Fruit fly (Drosophila melanogaster) whole organism, embryonic: ENCODE results near the gene Sodh1.

Experiments used
- Abd-B ChIP-seq: fragments of 200-800 bp; sonication (Bioruptor generic); optimal IDR thresholded peaks from 2 replicates; lab custom pipeline; 2018; ENCODE audit warnings: missing biosample characterization, mild to moderate bottlenecking, missing genetic modification characterization, moderate library complexity
- Blimp-1 ChIP-seq: fragments of 200-800 bp; sonication (Bioruptor generic); optimal IDR thresholded peaks from 3 replicates; lab custom pipeline; 2018; ENCODE audit warnings: missing biosample characterization, missing genetic modification characterization, mild to moderate bottlenecking, moderate library complexity, missing genetic modification reagents
- BtbVII ChIP-seq: fragments of 200-800 bp; sonication (Bioruptor generic); optimal IDR thresholded peaks from 3 replicates; lab custom pipeline; 2017; ENCODE audit warnings: missing biosample characterization, mild to moderate bottlenecking, missing genetic modification characterization
- CG10274 ChIP-seq: fragments of 200-800 bp; sonication (Bioruptor generic); optimal IDR thresholded peaks from 3 replicates; lab custom pipeline; 2017; ENCODE audit warnings: missing biosample characterization, mild to moderate bottlenecking, missing genetic modification characterization
- CG11456 ChIP-seq: fragments of 200-800 bp; sonication (Bioruptor generic); IDR thresholded peaks from 3 replicates; pipeline ENCODE4 v1.3.6; 2022; ENCODE audit warnings: missing biosample characterization, missing genetic modification characterization
- CG12219 ChIP-seq: fragments of 200-800 bp; sonication (Bioruptor generic); optimal IDR thresholded peaks from 3 replicates; lab custom pipeline; 2018; ENCODE audit warnings: missing biosample characterization, mild to moderate bottlenecking, missing genetic modification characterization
- CG12659 ChIP-seq: fragments of 200-800 bp; sonication (Bioruptor generic); optimal IDR thresholded peaks from 3 replicates; lab custom pipeline; 2017; ENCODE audit warnings: mild to moderate bottlenecking, missing biosample characterization, missing genetic modification reagents, missing genetic modification characterization
- CG12769 ChIP-seq: fragments of 200-800 bp; sonication (Bioruptor generic); optimal IDR thresholded peaks from 2 replicates; lab custom pipeline; 2019; ENCODE audit warnings: missing biosample characterization, mild to moderate bottlenecking, missing genetic modification characterization, moderate library complexity
- CG13624 ChIP-seq: fragments of 200-800 bp; sonication (Bioruptor generic); optimal IDR thresholded peaks from 2 replicates; lab custom pipeline; 2016; ENCODE audit warnings: missing biosample characterization, missing genetic modification characterization
- CG13894 ChIP-seq: fragments of 200-800 bp; sonication (Bioruptor generic); optimal IDR thresholded peaks from 3 replicates; lab custom pipeline; 2018; ENCODE audit warnings: missing biosample characterization, mild to moderate bottlenecking, missing genetic modification characterization, moderate library complexity
- CG14050 ChIP-seq: fragments of 200-800 bp; sonication (Bioruptor generic); IDR thresholded peaks from 3 replicates; pipeline ENCODE4 v1.3.6; 2022; ENCODE audit warnings: missing biosample characterization, missing genetic modification characterization
- CG15601 ChIP-seq: fragments of 200-800 bp; sonication (Bioruptor generic); optimal IDR thresholded peaks from 3 replicates; lab custom pipeline; 2019; ENCODE audit warnings: missing biosample characterization, mild to moderate bottlenecking, missing genetic modification characterization, moderate library complexity
- CG1602 ChIP-seq: fragments of 200-800 bp; sonication (Bioruptor generic); optimal IDR thresholded peaks from 3 replicates; lab custom pipeline; 2016; ENCODE audit warnings: missing biosample characterization, missing genetic modification characterization
- CG18011 ChIP-seq: fragments of 200-800 bp; sonication (Bioruptor generic); optimal IDR thresholded peaks from 2 replicates; lab custom pipeline; 2017; ENCODE audit warnings: missing biosample characterization, missing genetic modification characterization, mild to moderate bottlenecking, moderate library complexity, missing genotype
- CG2889 ChIP-seq: fragments of 200-800 bp; sonication (Bioruptor generic); IDR thresholded peaks from 3 replicates; pipeline ENCODE4 v1.3.6; 2022; ENCODE audit warnings: missing biosample characterization, missing genetic modification characterization
- CG31441 ChIP-seq: fragments of 200-800 bp; sonication (Bioruptor generic); IDR thresholded peaks from 2 replicates; pipeline ENCODE4 v1.3.6; 2022; ENCODE audit warnings: missing biosample characterization, missing genetic modification characterization
- CG34224 ChIP-seq: fragments of 200-800 bp; sonication (Bioruptor generic); IDR thresholded peaks from 3 replicates; pipeline ENCODE4 v1.3.6; 2022; ENCODE audit warnings: missing biosample characterization, missing genetic modification characterization; ENCODE audit not compliant: partially characterized antibody
- CG5180 ChIP-seq: fragments of 200-800 bp; sonication (Bioruptor generic); optimal IDR thresholded peaks from 3 replicates; lab custom pipeline; 2017; ENCODE audit warnings: missing biosample characterization, missing genetic modification characterization, mild to moderate bottlenecking, moderate library complexity, missing genetic modification reagents
- CG6254 ChIP-seq: fragments of 200-800 bp; sonication (Bioruptor generic); optimal IDR thresholded peaks from 3 replicates; lab custom pipeline; 2017; ENCODE audit warnings: mild to moderate bottlenecking, missing biosample characterization, missing genetic modification reagents, missing genetic modification characterization
- CG6765 ChIP-seq: fragments of 200-800 bp; sonication (Bioruptor generic); optimal IDR thresholded peaks from 3 replicates; lab custom pipeline; 2017; ENCODE audit warnings: missing biosample characterization, mild to moderate bottlenecking, missing genetic modification characterization
- CG7372 ChIP-seq: fragments of 200-800 bp; sonication (Bioruptor generic); IDR thresholded peaks from 2 replicates; pipeline ENCODE4 v1.3.6; 2022; ENCODE audit warnings: missing biosample characterization, missing genetic modification characterization
- CG7745 ChIP-seq: fragments of 200-800 bp; sonication (Bioruptor generic); optimal IDR thresholded peaks from 2 replicates; lab custom pipeline; 2018; ENCODE audit warnings: missing biosample characterization, mild to moderate bottlenecking, missing genetic modification characterization, moderate library complexity
- CG7839 ChIP-seq: fragments of 200-800 bp; sonication (Bioruptor generic); optimal IDR thresholded peaks from 3 replicates; lab custom pipeline; 2018; ENCODE audit warnings: missing biosample characterization, mild to moderate bottlenecking, missing genetic modification characterization, moderate library complexity
- CG8281 ChIP-seq: fragments of 200-800 bp; sonication (Bioruptor generic); optimal IDR thresholded peaks from 2 replicates; lab custom pipeline; 2018; ENCODE audit warnings: missing biosample characterization, mild to moderate bottlenecking, missing genetic modification characterization, moderate library complexity
- CG9215 ChIP-seq: fragments of 200-800 bp; sonication (Bioruptor generic); IDR thresholded peaks from 2 replicates; pipeline ENCODE4 v1.3.6; 2022; ENCODE audit warnings: missing biosample characterization, missing genetic modification characterization
- CG9727 ChIP-seq: fragments of 200-800 bp; sonication (Bioruptor generic); optimal IDR thresholded peaks from 3 replicates; lab custom pipeline; 2017; ENCODE audit warnings: missing biosample characterization, mild to moderate bottlenecking, missing genetic modification characterization
- CG9797 ChIP-seq: fragments of 200-800 bp; sonication (Bioruptor generic); optimal IDR thresholded peaks from 3 replicates; lab custom pipeline; 2018; ENCODE audit warnings: missing biosample characterization, mild to moderate bottlenecking, missing genetic modification characterization
- CG9817 ChIP-seq: fragments of 200-800 bp; sonication (Bioruptor generic); optimal IDR thresholded peaks from 2 replicates; lab custom pipeline; 2018; ENCODE audit warnings: missing biosample characterization, mild to moderate bottlenecking, missing genetic modification characterization, moderate library complexity
- CG9932 ChIP-seq: fragments of 200-800 bp; sonication (Bioruptor generic); IDR thresholded peaks from 2 replicates; pipeline ENCODE4 v1.3.6; 2022; ENCODE audit warnings: missing biosample characterization, missing genetic modification characterization
- D ChIP-seq, 2 experiments: fragments of 200-800 bp in 1 of 2; fragments of >200 bp in 1 of 2; sonication (Bioruptor generic) in 1 of 2; optimal IDR thresholded peaks; 2 replicates in 1 of 2; 3 replicates in 1 of 2; lab custom pipeline; 2017; ENCODE audit warnings: mild to moderate bottlenecking in 1 of 2, missing biosample characterization in 1 of 2, missing genetic modification characterization in 1 of 2, missing genetic modification reagents in 1 of 2
- Drgx ChIP-seq: fragments of 200-800 bp; sonication (Bioruptor generic); IDR thresholded peaks from 2 replicates; pipeline ENCODE4 v1.3.6; 2022; ENCODE audit warnings: missing biosample characterization, missing genetic modification characterization
- Hr78 ChIP-seq, 2 experiments: fragments of 200-800 bp in 1 of 2; fragments of >200 bp in 1 of 2; sonication (Bioruptor generic) in 1 of 2; optimal IDR thresholded peaks; 2 replicates each; lab custom pipeline; 2017 to 2019; ENCODE audit warnings: missing biosample characterization in 2 of 2, missing genetic modification characterization in 2 of 2, mild to moderate bottlenecking in 1 of 2, moderate library complexity in 1 of 2
- Nf-YA ChIP-seq: fragments of 200-800 bp; sonication (Bioruptor generic); IDR thresholded peaks from 2 replicates; pipeline ENCODE4 v1.3.6; 2022; ENCODE audit warnings: missing biosample characterization, missing genetic modification characterization
- Poxn ChIP-seq: fragments of 200-800 bp; sonication (Bioruptor generic); IDR thresholded peaks from 2 replicates; pipeline ENCODE4 v1.3.6; 2022; ENCODE audit warnings: missing biosample characterization, missing genetic modification characterization
- cad ChIP-seq: fragments of >200 bp; optimal IDR thresholded peaks from 2 replicates; lab custom pipeline; 2017; ENCODE audit warnings: missing biosample characterization, missing genetic modification characterization
- corto ChIP-seq: fragments of 200-800 bp; sonication (Bioruptor generic); optimal IDR thresholded peaks from 2 replicates; lab custom pipeline; 2016; ENCODE audit warnings: missing biosample characterization, mild to moderate bottlenecking, missing genetic modification characterization, moderate library complexity
- fu2 ChIP-seq: fragments of 200-800 bp; sonication (Bioruptor generic); optimal IDR thresholded peaks from 2 replicates; lab custom pipeline; 2016; ENCODE audit warnings: missing biosample characterization, missing genetic modification characterization
- gsb ChIP-seq: fragments of 200-800 bp; sonication (Bioruptor generic); IDR thresholded peaks from 2 replicates; pipeline ENCODE4 v1.3.6; 2022; ENCODE audit warnings: missing biosample characterization, missing genetic modification characterization
- ham ChIP-seq: fragments of 200-800 bp; sonication (Bioruptor generic); IDR thresholded peaks from 2 replicates; pipeline ENCODE4 v1.3.6; 2022; ENCODE audit warnings: missing biosample characterization, missing genetic modification characterization
- kah ChIP-seq: fragments of 200-800 bp; sonication (Bioruptor generic); optimal IDR thresholded peaks from 2 replicates; lab custom pipeline; 2018; ENCODE audit warnings: missing biosample characterization, mild to moderate bottlenecking, missing genetic modification characterization
- ken ChIP-seq: fragments of 200-800 bp; sonication (Bioruptor generic); IDR thresholded peaks from 3 replicates; pipeline ENCODE4 v1.3.6; 2022; ENCODE audit warnings: missing biosample characterization, missing genetic modification characterization
- kni ChIP-seq: fragments of 200-800 bp; sonication (Bioruptor generic); optimal IDR thresholded peaks from 3 replicates; lab custom pipeline; 2017; ENCODE audit warnings: mild to moderate bottlenecking, missing biosample characterization, missing genetic modification reagents, missing genetic modification characterization
- org-1 ChIP-seq: fragments of 200-800 bp; sonication (Bioruptor generic); optimal IDR thresholded peaks from 2 replicates; lab custom pipeline; 2017; ENCODE audit warnings: missing biosample characterization, missing genetic modification characterization
- sd ChIP-seq: fragments of 200-800 bp; sonication (Bioruptor generic); optimal IDR thresholded peaks from 3 replicates; lab custom pipeline; 2018; ENCODE audit warnings: missing biosample characterization, mild to moderate bottlenecking, missing genetic modification characterization, moderate library complexity
- shn ChIP-seq: fragments of 200-800 bp; sonication (Bioruptor generic); optimal IDR thresholded peaks from 3 replicates; lab custom pipeline; 2016; ENCODE audit warnings: missing biosample characterization, missing genetic modification characterization
- sima ChIP-seq: fragments of 200-800 bp; sonication (Bioruptor generic); optimal IDR thresholded peaks from 2 replicates; lab custom pipeline; 2016; ENCODE audit warnings: missing biosample characterization, missing genetic modification characterization
- slp2 ChIP-seq: fragments of 200-800 bp; sonication (Bioruptor generic); optimal IDR thresholded peaks from 2 replicates; lab custom pipeline; 2016; ENCODE audit warnings: missing biosample characterization, missing genetic modification characterization
- so ChIP-seq: fragments of 200-800 bp; sonication (Bioruptor generic); IDR thresholded peaks from 3 replicates; pipeline ENCODE4 v1.3.6; 2022; ENCODE audit warnings: missing biosample characterization, missing genetic modification characterization
- trem ChIP-seq: fragments of 200-800 bp; optimal IDR thresholded peaks from 3 replicates; lab custom pipeline; 2019; ENCODE audit warnings: missing biosample characterization, mild to moderate bottlenecking, missing genetic modification characterization, moderate library complexity

The Sodh1 gene

DNA sequence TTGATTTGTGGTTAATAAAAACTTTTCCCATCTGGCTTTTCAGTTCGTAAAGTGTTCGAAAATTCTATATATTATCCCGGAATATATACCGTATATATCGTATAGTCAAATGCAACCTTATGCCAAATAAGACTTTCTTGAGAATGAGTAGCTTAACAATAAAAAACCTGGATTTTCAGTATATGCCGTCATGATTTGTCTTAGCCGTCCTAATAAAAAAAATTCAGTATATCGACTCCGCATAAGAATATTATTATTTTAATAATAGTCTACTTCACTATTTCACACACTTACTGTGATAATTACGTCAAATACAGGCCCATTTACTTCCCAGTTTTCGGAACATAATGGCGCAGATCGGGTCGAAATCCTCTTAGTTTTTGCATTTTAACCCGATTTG is 9.7 kb downstream of the Sodh1 start, which contains the start of gene Mst84B:
Mst84B (plus strand) TSS at position 301 of the 400 bp plus-strand sequence.
- TF ChIP-seq fu2 (GFP tag; lab: Kevin White, UChicago) (no peak), Nf-YA (GFP tag; lab: Robert Waterston, UW) (no peak), CG5180 (no peak)

DNA sequence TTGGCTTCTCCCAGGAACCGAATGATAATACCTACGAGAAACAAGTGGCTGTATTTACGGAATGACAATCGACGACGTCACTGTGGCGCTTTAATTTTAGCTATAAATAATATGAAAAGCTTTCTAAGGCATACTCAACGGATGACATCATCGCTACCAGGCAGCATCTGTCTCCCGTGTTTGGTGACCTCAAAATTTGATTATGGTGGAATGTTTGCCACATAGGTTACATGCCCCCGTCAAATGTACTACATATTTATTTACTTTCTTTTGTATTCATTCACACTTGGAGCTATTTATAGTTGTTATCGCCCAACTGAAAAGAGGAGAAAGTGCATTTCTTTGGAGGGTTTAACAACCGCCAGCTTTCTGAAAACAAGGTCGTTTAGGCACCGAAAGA is 14.1 kb downstream of the Sodh1 start:
- no peak for TF ChIP-seq Drgx (GFP tag; lab: Robert Waterston, UW)
- TF ChIP-seq CG10274 (GFP tag; lab: Kevin White, UChicago): no peak
- TF ChIP-seq CG12659 (GFP tag; lab: Kevin White, UChicago): no peak
- peak; percentile 35 for TF ChIP-seq CG12769 (tag; lab: Kevin White, UChicago)
- no peak for TF ChIP-seq cad (GFP tag; lab: Kevin White, UChicago)
- TF ChIP-seq kni (GFP tag; lab: Kevin White, UChicago): no peak
- no peak for TF ChIP-seq CG1602
- TF ChIP-seq CG31441 (GFP tag; lab: Robert Waterston, UW): no peak
- TF ChIP-seq CG7745 (tag; lab: Kevin White, UChicago): no peak
- peak; percentile 89 for TF ChIP-seq sd (tag; lab: Kevin White, UChicago)
- no peak for TF ChIP-seq CG9727
- no peak for TF ChIP-seq sima (GFP tag; lab: Kevin White, UChicago)
- TF ChIP-seq CG9817 (tag; lab: Kevin White, UChicago): no peak
- TF ChIP-seq CG14050 (GFP tag; lab: Robert Waterston, UW): no peak
- TF ChIP-seq CG7839 (tag; lab: Kevin White, UChicago): no peak
- TF ChIP-seq trem (tag; lab: Kevin White, UChicago): no peak
- no peak for TF ChIP-seq CG6254
- peak; percentile 4 for TF ChIP-seq CG8281 (tag; lab: Kevin White, UChicago)
- no peak for TF ChIP-seq Poxn
- no peak for TF ChIP-seq org-1 (GFP tag; lab: Kevin White, UChicago)
- no peak for TF ChIP-seq CG15601 (tag; lab: Kevin White, UChicago)
- peak in 1 of 2 experiments; percentile 72 for TF ChIP-seq Hr78 (GFP tag; optimal IDR thresholded peaks at IDR 0.05; lab: Kevin White, UChicago)
- 0 out of 3 replicates have a peak, but pooled peaks have one; percentile 32 for TF ChIP-seq ken (GFP tag; lab: Robert Waterston, UW)
- TF ChIP-seq BtbVII (GFP tag; lab: Kevin White, UChicago): peak; percentile 4
- peak; percentile 27 for TF ChIP-seq Blimp-1
- TF ChIP-seq so (GFP tag; lab: Robert Waterston, UW): no peak
- TF ChIP-seq CG11456 (GFP tag; lab: Robert Waterston, UW): no peak
- TF ChIP-seq kah: peak; percentile 15
- TF ChIP-seq CG6765 (GFP tag; lab: Kevin White, UChicago): no peak

DNA sequence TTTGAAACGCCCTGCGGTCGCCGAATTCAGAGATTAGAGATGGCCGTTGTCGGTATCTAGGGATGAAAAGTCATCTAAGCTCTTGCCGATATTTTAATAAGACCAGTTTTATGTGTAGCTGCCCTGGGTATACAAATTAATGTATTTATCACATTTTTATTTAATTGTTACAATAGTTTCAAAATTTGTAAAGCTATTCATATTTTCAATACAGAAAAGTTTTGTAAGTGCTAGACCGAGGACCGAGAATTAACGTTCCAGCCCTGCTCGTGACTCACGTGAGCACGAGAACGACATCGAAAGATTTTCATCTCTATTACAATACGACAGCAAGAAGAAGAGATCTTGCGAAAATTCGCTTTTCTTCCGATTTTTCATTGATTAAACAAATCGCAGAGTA is 15.0 kb downstream of the Sodh1 start, which contains the start of the genes CG1105 and CG1965:
CG1105 (minus strand) TSS at position 45 of the 400 bp plus-strand sequence.
CG1965 (plus strand) TSS at position 310 of the 400 bp plus-strand sequence.
- TF ChIP-seq D (optimal IDR thresholded peaks at IDR 0.05; lab: Kevin White, UChicago) (no peak), D (GFP tag; optimal IDR thresholded peaks at IDR 0.05; lab: Kevin White, UChicago) (peak; percentile 85), CG7372 (GFP tag; lab: Robert Waterston, UW) (peak; percentile 94), corto (GFP tag; lab: Kevin White, UChicago) (no peak), shn (GFP tag; lab: Kevin White, UChicago) (peak; percentile 94), CG9932 (GFP tag; lab: Robert Waterston, UW) (peak; percentile 98), slp2 (GFP tag; lab: Kevin White, UChicago) (peak; percentile 91), CG9215 (GFP tag; lab: Robert Waterston, UW) (peak; percentile 94), gsb (GFP tag; lab: Robert Waterston, UW) (peak; percentile 83), CG2889 (GFP tag; lab: Robert Waterston, UW) (peak; percentile 89), ham (GFP tag; lab: Robert Waterston, UW) (0 out of 2 replicates have a peak, but pooled peaks have one; percentile 28), CG34224 (GFP tag; lab: Robert Waterston, UW) (peak; percentile 99), Abd-B (GFP tag; lab: Kevin White, UChicago) (peak; percentile 95), CG13894 (no peak), CG18011 (GFP tag; lab: Kevin White, UChicago) (peak; percentile 84), CG9797 (GFP tag; lab: Kevin White, UChicago) (peak; percentile 94), CG13624 (GFP tag; lab: Kevin White, UChicago) (peak; percentile 94), CG12219 (GFP tag; lab: Kevin White, UChicago) (peak; percentile 70)
